Fruit fly (Drosophila melanogaster) whole organism, wandering third instar larva: Measurements from ENCODE around the gene SMC1.

Source experiments
- Abd-B ChIP-seq: fragments of >200 bp; optimal IDR thresholded peaks from 2 replicates; lab custom pipeline; 2017; ENCODE audit warnings: missing biosample characterization, missing genetic modification characterization
- CG32264 ChIP-seq: fragments of 200-800 bp; sonication (Bioruptor generic); optimal IDR thresholded peaks from 2 replicates; lab custom pipeline; 2016; ENCODE audit warnings: missing biosample characterization, missing genetic modification characterization
- CG9705 ChIP-seq: fragments of 200-800 bp; sonication (Bioruptor generic); optimal IDR thresholded peaks from 2 replicates; lab custom pipeline; 2018; ENCODE audit warnings: missing biosample characterization, mild to moderate bottlenecking, missing genetic modification characterization
- CrebA ChIP-seq: fragments of 200-800 bp; sonication (Bioruptor generic); optimal IDR thresholded peaks from 2 replicates; lab custom pipeline; 2016; ENCODE audit warnings: missing biosample characterization, mild to moderate bottlenecking, missing genetic modification characterization, borderline replicate concordance
- Dfd ChIP-seq: fragments of >200 bp; optimal IDR thresholded peaks from 2 replicates; lab custom pipeline; 2017; ENCODE audit warnings: missing biosample characterization, missing genetic modification characterization
- Dif ChIP-seq: fragments of 200-275, 200-300 bp; sonication (Bioruptor generic); optimal IDR thresholded peaks from 2 replicates; lab custom pipeline; 2018; ENCODE audit warnings: missing biosample characterization, missing genetic modification characterization; ENCODE audit not compliant: partially characterized antibody
- GATAd ChIP-seq: sonication (Bioruptor generic); optimal IDR thresholded peaks from 2 replicates; lab custom pipeline; 2016; ENCODE audit warnings: missing biosample characterization, missing genetic modification characterization
- HLH106 ChIP-seq: fragments of 200-800 bp; optimal IDR thresholded peaks from 3 replicates; lab custom pipeline; 2019; ENCODE audit warnings: missing biosample characterization, mild to moderate bottlenecking, missing genetic modification characterization, moderate library complexity
- Hnf4 ChIP-seq: fragments of 200-800 bp; sonication (Bioruptor generic); optimal IDR thresholded peaks from 2 replicates; lab custom pipeline; 2016; ENCODE audit warnings: missing biosample characterization, mild to moderate bottlenecking, missing genetic modification characterization
- Hr78 ChIP-seq: fragments of >200 bp; optimal IDR thresholded peaks from 2 replicates; lab custom pipeline; 2017; ENCODE audit warnings: missing biosample characterization, missing genetic modification characterization
- Hr83 ChIP-seq: fragments of 200-300 bp; sonication (Bioruptor generic); optimal IDR thresholded peaks from 2 replicates; lab custom pipeline; 2016; ENCODE audit warnings: missing biosample characterization, mild to moderate bottlenecking, missing genetic modification characterization, moderate library complexity; ENCODE audit not compliant: poor library complexity, severe bottlenecking
- Jra ChIP-seq: sonication (Bioruptor generic); optimal IDR thresholded peaks from 2 replicates; lab custom pipeline; 2016; ENCODE audit warnings: missing biosample characterization, missing genetic modification characterization
- Mio ChIP-seq: sonication (Bioruptor generic); optimal IDR thresholded peaks from 2 replicates; lab custom pipeline; 2016; ENCODE audit warnings: missing biosample characterization, missing genetic modification characterization
- Myc ChIP-seq: fragments of >200 bp; optimal IDR thresholded peaks from 2 replicates; lab custom pipeline; 2017
- N ChIP-seq: fragments of >200 bp; optimal IDR thresholded peaks from 2 replicates; lab custom pipeline; 2018; ENCODE audit warnings: missing biosample characterization, missing external identifiers, missing genetic modification characterization
- OdsH ChIP-seq: fragments of 200-800 bp; sonication (Bioruptor generic); optimal IDR thresholded peaks from 2 replicates; lab custom pipeline; 2016; ENCODE audit warnings: missing biosample characterization, mild to moderate bottlenecking, missing genetic modification characterization
- Rel ChIP-seq, 2 experiments: fragments of 200-800 bp; sonication (Bioruptor generic) in 1 of 2; optimal IDR thresholded peaks; 2 replicates in 1 of 2; 3 replicates in 1 of 2; lab custom pipeline; 2016 to 2019; ENCODE audit warnings: mild to moderate bottlenecking in 2 of 2, missing biosample characterization in 2 of 2, missing genetic modification characterization in 2 of 2, moderate library complexity in 1 of 2
- Sp1 ChIP-seq: fragments of 200-800 bp; sonication (Bioruptor generic); optimal IDR thresholded peaks from 3 replicates; lab custom pipeline; 2019; ENCODE audit warnings: missing biosample characterization, mild to moderate bottlenecking, missing genetic modification characterization, moderate library complexity
- Vsx2 ChIP-seq: fragments of 200-300, 225-300 bp; sonication (Bioruptor generic); optimal IDR thresholded peaks from 2 replicates; lab custom pipeline; 2018; ENCODE audit warnings: missing biosample characterization, missing genetic modification characterization; ENCODE audit not compliant: partially characterized antibody
- br ChIP-seq: fragments of 200-800 bp; sonication (Bioruptor generic); optimal IDR thresholded peaks from 2 replicates; lab custom pipeline; 2016; ENCODE audit warnings: missing biosample characterization, missing genetic modification characterization
- brk ChIP-seq: fragments of 200-800 bp; sonication (Bioruptor generic); optimal IDR thresholded peaks from 2 replicates; lab custom pipeline; 2016; ENCODE audit warnings: missing biosample characterization, mild to moderate bottlenecking, missing genetic modification characterization
- dl ChIP-seq, 2 experiments: fragments of 175-275, 200-275 bp in 1 of 2; fragments of 200-275 bp in 1 of 2; sonication (Bioruptor generic); optimal IDR thresholded peaks; lab custom pipeline; 2018; ENCODE audit warnings: mild to moderate bottlenecking in 2 of 2, missing biosample characterization in 2 of 2, missing genetic modification characterization in 2 of 2, moderate library complexity in 2 of 2; ENCODE audit not compliant: partially characterized antibody in 2 of 2, insufficient read depth in 1 of 2
- dmrt93B ChIP-seq: fragments of 200-800 bp; sonication (Bioruptor generic); optimal IDR thresholded peaks from 2 replicates; lab custom pipeline; 2018; ENCODE audit warnings: missing biosample characterization, mild to moderate bottlenecking, missing genetic modification characterization
- dsf ChIP-seq: sonication (Bioruptor generic); optimal IDR thresholded peaks from 2 replicates; lab custom pipeline; 2016; ENCODE audit warnings: missing biosample characterization, missing genetic modification characterization, borderline replicate concordance
- ey ChIP-seq: fragments of 200-800 bp; sonication (Bioruptor generic); optimal IDR thresholded peaks from 2 replicates; lab custom pipeline; 2016; ENCODE audit warnings: missing biosample characterization, missing genetic modification characterization
- foxo ChIP-seq, 2 experiments: fragments of 200-800 bp; sonication (Bioruptor generic); optimal IDR thresholded peaks; 2 replicates in 1 of 2; 3 replicates in 1 of 2; lab custom pipeline; 2016 to 2017; ENCODE audit warnings: missing biosample characterization in 2 of 2, missing genetic modification characterization in 2 of 2
- fru ChIP-seq: fragments of 200-800 bp; sonication (Bioruptor generic); optimal IDR thresholded peaks from 3 replicates; lab custom pipeline; 2016; ENCODE audit warnings: missing biosample characterization, mild to moderate bottlenecking, missing genetic modification characterization
- h ChIP-seq: fragments of 200-800 bp; sonication (Bioruptor generic); optimal IDR thresholded peaks from 3 replicates; lab custom pipeline; 2016; ENCODE audit warnings: missing biosample characterization, mild to moderate bottlenecking, missing genetic modification characterization
- jim ChIP-seq: fragments of 175-275, 200-325 bp; sonication (Bioruptor generic); optimal IDR thresholded peaks from 2 replicates; lab custom pipeline; 2016; ENCODE audit warnings: missing biosample characterization, mild to moderate bottlenecking, missing genetic modification characterization
- pan ChIP-seq: fragments of >200 bp; optimal IDR thresholded peaks from 2 replicates; lab custom pipeline; 2017
- psq ChIP-seq: fragments of 200-800 bp; sonication (Bioruptor generic); optimal IDR thresholded peaks from 3 replicates; lab custom pipeline; 2017; ENCODE audit warnings: missing biosample characterization, mild to moderate bottlenecking, missing genetic modification characterization, moderate library complexity
- rgr ChIP-seq: fragments of 200-800 bp; sonication (Bioruptor generic); optimal IDR thresholded peaks from 3 replicates; lab custom pipeline; 2016; ENCODE audit warnings: missing biosample characterization, mild to moderate bottlenecking, missing genetic modification characterization
- sage ChIP-seq: fragments of 200-800 bp; sonication (Bioruptor generic); optimal IDR thresholded peaks from 2 replicates; lab custom pipeline; 2016; ENCODE audit warnings: missing biosample characterization, mild to moderate bottlenecking, missing genetic modification characterization
- sv ChIP-seq: fragments of 200-800 bp; sonication (Bioruptor generic); optimal IDR thresholded peaks from 3 replicates; lab custom pipeline; 2016; ENCODE audit warnings: missing biosample characterization, missing genetic modification characterization
- tai ChIP-seq: sonication (Bioruptor generic); optimal IDR thresholded peaks from 2 replicates; lab custom pipeline; 2016; ENCODE audit warnings: missing biosample characterization, missing genetic modification characterization
- usp ChIP-seq: fragments of >200 bp; optimal IDR thresholded peaks from 2 replicates; lab custom pipeline; 2017; ENCODE audit warnings: missing biosample characterization, missing genetic modification characterization
- woc ChIP-seq: sonication (Bioruptor generic); optimal IDR thresholded peaks from 2 replicates; lab custom pipeline; 2016; ENCODE audit warnings: missing biosample characterization, mild to moderate bottlenecking, missing genetic modification characterization

Gene SMC1

DNA sequence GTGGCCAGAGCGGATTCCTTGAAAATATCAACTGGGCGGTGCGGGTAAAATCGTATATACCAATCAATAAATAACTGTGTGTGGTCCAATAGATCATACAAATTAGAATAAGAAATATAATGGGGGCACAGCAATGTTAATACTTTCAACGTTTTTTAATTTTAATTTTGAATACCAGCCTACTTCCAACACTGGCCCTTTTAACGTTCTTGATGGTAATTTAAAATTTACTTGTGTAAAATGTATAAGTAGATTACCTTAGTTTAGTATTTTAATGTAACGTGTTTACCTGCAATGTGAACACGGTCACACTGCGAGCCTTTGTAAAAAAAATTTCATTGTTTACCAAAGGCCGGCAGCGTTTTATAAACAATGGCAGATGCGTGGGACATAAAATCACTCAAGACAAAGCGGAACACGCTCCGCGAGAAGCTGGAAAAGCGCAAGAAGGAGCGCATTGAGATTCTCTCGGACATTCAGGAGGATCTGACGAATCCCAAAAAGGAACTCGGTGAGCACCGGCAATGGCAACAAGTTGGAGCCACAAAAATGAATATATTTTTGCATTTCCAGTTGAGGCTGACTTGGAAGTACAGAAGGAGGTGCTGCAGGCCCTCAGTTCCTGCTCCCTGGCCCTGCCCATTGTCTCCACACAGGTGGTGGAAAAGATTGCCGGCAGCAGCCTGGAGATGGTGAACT, 26.1 kb upstream of the SMC1 start, which contains the start of the genes KrT95D and Mettl3 (continued):
- TF ChIP-seq rgr (GFP tag; lab: Kevin White, UChicago) = no peak
- TF ChIP-seq Dfd (GFP tag; lab: Kevin White, UChicago) = no peak
- no peak for TF ChIP-seq Vsx2 (GFP tag; lab: Kevin White, UChicago)
- TF ChIP-seq Jra = no peak
- no peak for TF ChIP-seq sv

DNA sequence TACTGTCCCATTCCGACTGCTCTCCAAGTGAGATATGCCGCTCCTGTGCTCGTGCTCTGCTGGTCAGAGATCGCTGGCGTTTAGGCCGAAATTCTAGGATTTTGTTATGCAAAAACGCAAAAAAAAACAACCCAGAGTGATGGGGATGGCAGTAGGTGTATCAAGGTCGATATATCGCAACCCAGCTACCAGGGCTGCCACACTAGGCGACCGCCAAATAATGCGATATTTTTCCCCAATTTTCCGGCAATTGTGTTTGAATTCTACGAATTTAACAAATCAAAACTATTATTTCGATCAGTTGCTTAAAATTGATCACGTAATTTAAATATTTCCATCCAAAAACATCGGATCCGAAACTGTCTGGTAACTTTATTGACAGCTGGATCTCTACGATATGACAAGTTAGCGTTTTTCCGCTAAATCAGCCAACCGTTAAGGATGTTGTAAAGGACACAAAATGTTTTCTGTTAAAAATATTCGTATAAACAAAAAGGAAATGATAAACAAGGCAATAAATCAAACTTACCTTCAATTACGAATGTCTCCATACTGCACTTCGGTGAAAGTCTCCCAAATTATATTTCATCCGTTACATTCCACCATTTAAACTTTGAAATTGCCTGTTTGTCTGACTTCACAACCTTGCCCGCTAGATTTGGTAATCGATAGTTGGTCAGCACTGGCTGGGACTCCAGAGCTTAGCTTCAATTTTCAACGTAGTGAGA, 20.4 kb upstream of the SMC1 start, which contains the start of gene spas:
Gene spas, plus strand, starts transcription at position 678 of the 728 bp plus-strand sequence.
- TF ChIP-seq HLH106 (tag; lab: Kevin White, UChicago) (peak; percentile 70), dmrt93B (GFP tag; lab: Kevin White, UChicago) (peak; percentile 49), OdsH (GFP tag; lab: Kevin White, UChicago) (peak; percentile 27), fru (GFP tag; lab: Kevin White, UChicago) (peak; percentile 69), Hr83 (peak; percentile 45), pan (lab: Kevin White, UChicago) (no peak), tai (GFP tag; lab: Kevin White, UChicago) (no peak), CrebA (no peak), CG32264 (GFP tag; lab: Kevin White, UChicago) (no peak), brk (no peak), br (GFP tag; lab: Kevin White, UChicago) (peak; percentile 78), Dif (GFP tag; lab: Kevin White, UChicago) (no peak), Myc (lab: Kevin White, UChicago) (peak; percentile 91), Jra (peak; percentile 65), sv (peak; percentile 36), Hr78 (GFP tag; lab: Kevin White, UChicago) (no peak), CG9705 (GFP tag; lab: Kevin White, UChicago) (peak; percentile 48), sage (GFP tag; lab: Kevin White, UChicago) (no peak), rgr (GFP tag; lab: Kevin White, UChicago) (peak; percentile 65), foxo (GFP tag; optimal IDR thresholded peaks at IDR 0.05; lab: Kevin White, UChicago) (peak in 1 of 2 experiments; percentile 74), dsf (GFP tag; lab: Kevin White, UChicago) (peak; percentile 62), ey (GFP tag; lab: Kevin White, UChicago) (peak; percentile 64), Rel (GFP tag; optimal IDR thresholded peaks at IDR 0.05; lab: Kevin White, UChicago) (no peak), Rel (tag; optimal IDR thresholded peaks at IDR 0.05; lab: Kevin White, UChicago) (peak; percentile 19), h (GFP tag; lab: Kevin White, UChicago) (peak; percentile 69), GATAd (GFP tag; lab: Kevin White, UChicago) (peak; percentile 51), usp (GFP tag; lab: Kevin White, UChicago) (no peak), Hnf4 (GFP tag; lab: Kevin White, UChicago) (peak; percentile 63), psq (peak; percentile 72), Sp1 (GFP tag; lab: Kevin White, UChicago) (peak; percentile 60), Abd-B (GFP tag; lab: Kevin White, UChicago) (no peak), woc (peak; percentile 89), Vsx2 (GFP tag; lab: Kevin White, UChicago) (no peak)

DNA sequence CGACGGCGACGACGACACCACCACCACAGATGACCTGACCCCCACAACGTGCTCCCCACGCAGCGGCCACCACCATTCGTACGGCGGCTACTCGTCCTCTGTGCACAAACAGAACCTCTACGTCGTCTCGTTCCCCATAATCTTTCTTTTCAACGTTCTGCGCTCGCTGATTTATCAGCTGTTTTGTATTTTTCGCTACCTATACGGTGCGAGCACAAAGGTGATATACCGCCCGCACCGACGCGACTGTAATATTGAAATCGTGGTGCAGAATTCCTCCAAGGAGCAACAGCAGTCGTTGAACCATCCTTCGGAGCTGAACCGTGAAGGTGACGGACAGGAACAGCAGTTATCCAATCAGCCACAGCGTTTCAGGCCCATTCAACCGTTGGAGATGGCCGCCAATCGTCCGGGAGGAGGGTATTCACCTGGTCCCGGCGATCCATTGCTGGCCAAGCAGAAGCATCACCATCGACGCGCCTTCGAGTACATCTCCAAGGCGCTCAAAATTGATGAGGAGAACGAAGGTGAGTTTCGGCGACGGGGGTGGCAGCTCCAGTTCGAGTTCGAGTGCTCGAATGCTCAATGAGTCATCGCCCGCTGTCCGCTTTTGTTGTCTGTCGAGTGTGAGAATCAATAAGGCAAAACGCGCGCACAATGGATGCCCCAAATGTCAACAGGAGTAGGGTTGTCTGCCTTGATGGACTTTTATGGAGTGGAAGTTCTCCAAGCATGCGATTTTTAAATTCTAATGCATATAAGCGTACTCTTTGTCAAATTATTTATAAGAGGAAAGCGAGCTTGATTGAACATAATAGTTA, 19.1 kb upstream of the SMC1 start, which contains the start of gene Miro:
Gene Miro, minus strand, starts transcription at position 112 of the 821 bp plus-strand sequence.
- TF ChIP-seq Mio (no peak), ey (GFP tag; lab: Kevin White, UChicago) (peak; percentile 8), CrebA (no peak), h (GFP tag; lab: Kevin White, UChicago) (peak; percentile 66), Hr83 (peak; percentile 96), fru (GFP tag; lab: Kevin White, UChicago) (peak; percentile 25), jim (GFP tag; lab: Kevin White, UChicago) (peak; percentile 73), OdsH (GFP tag; lab: Kevin White, UChicago) (peak; percentile 68), Hr78 (GFP tag; lab: Kevin White, UChicago) (no peak), sv (no peak), Sp1 (GFP tag; lab: Kevin White, UChicago) (peak; percentile 36), brk (no peak), psq (peak; percentile 39), Hnf4 (GFP tag; lab: Kevin White, UChicago) (peak; percentile 70), Jra (peak; percentile 87), tai (GFP tag; lab: Kevin White, UChicago) (no peak), Abd-B (GFP tag; lab: Kevin White, UChicago) (no peak), Vsx2 (GFP tag; lab: Kevin White, UChicago) (no peak), rgr (GFP tag; lab: Kevin White, UChicago) (peak; percentile 72), Myc (lab: Kevin White, UChicago) (no peak), Dfd (GFP tag; lab: Kevin White, UChicago) (no peak), dl (GFP tag; optimal IDR thresholded peaks at IDR 0.05; lab: Kevin White, UChicago; ENCODE audit: insufficient read depth in 1 of 2, partially characterized antibody in 2 of 2) (no peak), dmrt93B (GFP tag; lab: Kevin White, UChicago) (no peak), br (GFP tag; lab: Kevin White, UChicago) (peak; percentile 70), CG32264 (GFP tag; lab: Kevin White, UChicago) (no peak), N (GFP tag; lab: Kevin White, UChicago) (no peak), GATAd (GFP tag; lab: Kevin White, UChicago) (no peak), dsf (GFP tag; lab: Kevin White, UChicago) (no peak)
